Worm (Caenorhabditis elegans): ENCODE data around the gene col-87.

Gene col-87

DNA sequence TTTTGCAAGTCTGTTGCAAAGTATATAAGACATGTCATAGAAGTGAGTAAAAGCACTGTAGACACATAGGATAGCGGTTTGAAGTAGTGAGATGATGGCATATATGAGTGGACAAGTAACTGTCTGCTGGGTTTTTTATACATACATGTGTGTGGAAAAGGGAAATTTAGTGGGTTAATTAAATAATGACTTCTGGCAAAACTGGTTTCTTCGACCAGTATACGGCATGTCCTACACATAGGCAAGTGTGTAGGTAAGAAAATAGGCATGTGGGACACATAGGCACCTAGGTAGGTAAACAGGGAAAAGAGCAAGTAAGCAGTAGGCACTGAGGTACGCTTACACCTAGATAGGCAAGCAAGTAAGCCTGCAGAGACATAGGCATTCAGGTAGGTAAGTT, at the start of gene col-87:
Gene col-87 (minus strand): TSS at position 101 of the 400 bp plus-strand sequence.
- TF ChIP-seq T23F11.4 (GFP tag; optimal IDR thresholded peaks at IDR 0.05) = no peak
- TF ChIP-seq C38D4.7 (GFP tag; optimal IDR thresholded peaks at IDR 0.05) = no peak
- TF ChIP-seq ceh-30 (tag; optimal IDR thresholded peaks at IDR 0.05) = no peak
- no peak for TF ChIP-seq sox-4 (tag; optimal IDR thresholded peaks at IDR 0.05)
- TF ChIP-seq tbx-7 (tag; optimal IDR thresholded peaks at IDR 0.05) = no peak
- TF ChIP-seq ceh-31 (tag; optimal IDR thresholded peaks at IDR 0.05) = no peak
- no peak for TF ChIP-seq ttx-3 (tag; optimal IDR thresholded peaks at IDR 0.05)
- TF ChIP-seq ceh-45 (GFP tag; IDR thresholded peaks at IDR 0.05) = no peak
- no peak for TF ChIP-seq hlh-13 (GFP tag; optimal IDR thresholded peaks at IDR 0.05)
- TF ChIP-seq ceh-6 (GFP tag; optimal IDR thresholded peaks at IDR 0.05) = no peak
- no peak for TF ChIP-seq hlh-6 (tag; optimal IDR thresholded peaks at IDR 0.05)
- no peak for TF ChIP-seq pag-3 (tag; optimal IDR thresholded peaks at IDR 0.05; ENCODE audit: borderline replicate concordance)
- TF ChIP-seq nfya-1 (tag; optimal IDR thresholded peaks at IDR 0.05) = no peak
- no peak for TF ChIP-seq sox-2 (GFP tag; IDR thresholded peaks at IDR 0.05)
- TF ChIP-seq ceh-9 (tag; optimal IDR thresholded peaks at IDR 0.05) = no peak
- no peak for TF ChIP-seq sdc-2 (tag; optimal IDR thresholded peaks at IDR 0.05)
- TF ChIP-seq tbx-2 (tag; optimal IDR thresholded peaks at IDR 0.05) = no peak
- TF ChIP-seq ceh-48 (tag; optimal IDR thresholded peaks at IDR 0.05) = no peak
- TF ChIP-seq hlh-8 (tag; optimal IDR thresholded peaks at IDR 0.05) = no peak
- TF ChIP-seq eyg-1 (tag; optimal IDR thresholded peaks at IDR 0.05) = no peak

DNA sequence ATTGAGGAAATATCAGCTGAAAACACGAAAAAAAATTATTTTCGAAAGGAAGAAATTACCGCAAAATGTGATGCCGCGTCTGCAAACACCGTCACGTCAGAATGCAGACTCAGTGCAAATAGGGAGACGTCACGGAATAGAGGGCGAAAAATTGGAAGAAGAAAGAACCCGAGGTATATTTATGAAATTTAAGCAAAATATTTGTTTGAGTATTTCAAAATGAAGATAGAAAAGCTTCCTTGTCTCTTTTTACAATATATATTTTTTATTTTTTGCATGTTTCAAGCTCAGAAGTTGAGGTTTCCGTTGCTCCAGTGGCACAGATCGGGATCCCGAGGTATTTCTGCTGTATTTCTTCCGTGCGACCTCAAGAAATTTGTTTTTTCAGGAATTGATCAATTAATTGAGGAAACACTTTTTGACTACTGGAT, 49.4 kb upstream of the col-87 start, which contains the start of gene W03H9.2:
Gene W03H9.2 (minus strand): TSS at position 32 of the 431 bp plus-strand sequence.
- no peak for TF ChIP-seq fkh-10 (GFP tag; optimal IDR thresholded peaks at IDR 0.05)
- TF ChIP-seq sdc-2 (tag; optimal IDR thresholded peaks at IDR 0.05) = peak; percentile 42
- no peak for TF ChIP-seq ama-1 (optimal IDR thresholded peaks at IDR 0.05)
- TF ChIP-seq tbx-2 (tag; optimal IDR thresholded peaks at IDR 0.05) = peak; percentile 97
- peak; percentile 78 for TF ChIP-seq pqm-1 (tag; optimal IDR thresholded peaks at IDR 0.05)
- TF ChIP-seq npax-4 (tag; optimal IDR thresholded peaks at IDR 0.05) = peak; percentile 31
- TF ChIP-seq tbx-7 (tag; optimal IDR thresholded peaks at IDR 0.05) = peak; percentile 96
- no peak for TF ChIP-seq pha-4 (tag; optimal IDR thresholded peaks at IDR 0.05)
- peak; percentile 83 for TF ChIP-seq ttx-3 (tag; optimal IDR thresholded peaks at IDR 0.05)
- peak; percentile 94 for TF ChIP-seq ahr-1 (tag; optimal IDR thresholded peaks at IDR 0.05)
- peak; percentile 65 for TF ChIP-seq madf-2 (tag; optimal IDR thresholded peaks at IDR 0.05)
- TF ChIP-seq pat-9 (tag; optimal IDR thresholded peaks at IDR 0.05) = no peak
- peak; percentile 76 for TF ChIP-seq unc-86 (tag; optimal IDR thresholded peaks at IDR 0.05)
- TF ChIP-seq hlh-30 (tag; optimal IDR thresholded peaks at IDR 0.05; ENCODE audit: insufficient read depth) = no peak
- TF ChIP-seq pha-2 (tag; optimal IDR thresholded peaks at IDR 0.05) = peak; percentile 80
- TF ChIP-seq lim-6 (tag; optimal IDR thresholded peaks at IDR 0.05) = peak; percentile 93
- peak; percentile 92 for TF ChIP-seq ref-2 (tag; optimal IDR thresholded peaks at IDR 0.05)
- no peak for TF ChIP-seq unc-55 (GFP tag; optimal IDR thresholded peaks at IDR 0.05)
- peak; percentile 55 for TF ChIP-seq K02D7.2 (tag; optimal IDR thresholded peaks at IDR 0.05)
- peak; percentile 98 for TF ChIP-seq zip-5 (tag; optimal IDR thresholded peaks at IDR 0.05)
- peak; percentile 5 for TF ChIP-seq elt-4 (tag; optimal IDR thresholded peaks at IDR 0.05)
- TF ChIP-seq nhr-232 (tag; optimal IDR thresholded peaks at IDR 0.05) = peak; percentile 13
- TF ChIP-seq ceh-48 (tag; optimal IDR thresholded peaks at IDR 0.05) = no peak
- peak; percentile 50 for TF ChIP-seq mec-3 (tag; optimal IDR thresholded peaks at IDR 0.05; ENCODE audit: borderline replicate concordance)
- peak; percentile 33 for TF ChIP-seq ceh-24 (tag; optimal IDR thresholded peaks at IDR 0.05)
- peak; percentile 62 for TF ChIP-seq dmd-4 (tag; optimal IDR thresholded peaks at IDR 0.05; ENCODE audit: borderline replicate concordance)
- no peak for TF ChIP-seq pros-1 (tag; optimal IDR thresholded peaks at IDR 0.05)
- TF ChIP-seq eyg-1 (tag; optimal IDR thresholded peaks at IDR 0.05) = peak; percentile 29
- peak; percentile 92 for TF ChIP-seq elt-2 (tag; optimal IDR thresholded peaks at IDR 0.05)
- TF ChIP-seq dve-1 (tag; optimal IDR thresholded peaks at IDR 0.05) = no peak
- peak; percentile 83 for TF ChIP-seq hlh-15 (tag; optimal IDR thresholded peaks at IDR 0.05)
- TF ChIP-seq hlh-6 (tag; optimal IDR thresholded peaks at IDR 0.05) = peak; percentile 38
- no peak for TF ChIP-seq ceh-9 (tag; optimal IDR thresholded peaks at IDR 0.05)
- TF ChIP-seq ceh-31 (tag; optimal IDR thresholded peaks at IDR 0.05) = peak; percentile 98
- TF ChIP-seq ceh-19 (GFP tag; optimal IDR thresholded peaks at IDR 0.05) = peak; percentile 51
- no peak for TF ChIP-seq gmeb-2 (tag; optimal IDR thresholded peaks at IDR 0.05)
- peak; percentile 96 for TF ChIP-seq fax-1 (tag; optimal IDR thresholded peaks at IDR 0.05)
- TF ChIP-seq odd-2 (tag; optimal IDR thresholded peaks at IDR 0.05) = no peak
- no peak for TF ChIP-seq pax-1 (tag; optimal IDR thresholded peaks at IDR 0.05)
- peak; percentile 86 for TF ChIP-seq rnt-1 (tag; optimal IDR thresholded peaks at IDR 0.05)
- TF ChIP-seq hlh-8 (tag; optimal IDR thresholded peaks at IDR 0.05) = peak; percentile 96
